Worm (Caenorhabditis elegans): ENCODE results near the gene T12D8.10.

The T12D8.10 gene

ce11 chrIII:13683275-13683674 is 41.1 kb upstream of the T12D8.10 start (continued):
- TF ChIP-seq lin-54 (GFP tag; optimal IDR thresholded peaks at IDR 0.05) (peak; percentile 7), athp-1 (tag; optimal IDR thresholded peaks at IDR 0.05) (no peak), ztf-3 (GFP tag; optimal IDR thresholded peaks at IDR 0.05) (no peak), aptf-2 (GFP tag; conservative IDR thresholded peaks at IDR 0.05) (no peak), xnd-1 (tag; optimal IDR thresholded peaks at IDR 0.05) (peak; percentile 54), K12H6.12 (tag; optimal IDR thresholded peaks at IDR 0.05) (no peak), madf-10 (tag; optimal IDR thresholded peaks at IDR 0.05) (no peak), F23B12.7 (tag; optimal IDR thresholded peaks at IDR 0.05; ENCODE audit: insufficient read depth) (no peak), nhr-179 (tag; optimal IDR thresholded peaks at IDR 0.05) (no peak), snpc-3.4 (tag; optimal IDR thresholded peaks at IDR 0.05) (peak; percentile 23), F33H1.4 (GFP tag; IDR thresholded peaks at IDR 0.05) (peak; percentile 54), nhr-90 (tag; optimal IDR thresholded peaks at IDR 0.05) (no peak), dpff-1 (tag; optimal IDR thresholded peaks at IDR 0.05) (no peak), rcor-1 (GFP tag; IDR thresholded peaks at IDR 0.05) (no peak), sdz-38 (tag; optimal IDR thresholded peaks at IDR 0.05) (no peak), egl-44 (GFP tag; IDR thresholded peaks at IDR 0.05) (no peak), snpc-1.1 (tag; optimal IDR thresholded peaks at IDR 0.05; ENCODE audit: insufficient read depth) (no peak), chd-7 (tag; optimal IDR thresholded peaks at IDR 0.05) (no peak), ceh-40 (GFP tag; IDR thresholded peaks at IDR 0.05) (no peak), D2030.7 (GFP tag; IDR thresholded peaks at IDR 0.05) (peak; percentile 57), F49E8.2 (tag; optimal IDR thresholded peaks at IDR 0.05; ENCODE audit: insufficient read depth) (no peak), efl-1 (GFP tag; optimal IDR thresholded peaks at IDR 0.05) (peak; percentile 84), fkh-3 (tag; optimal IDR thresholded peaks at IDR 0.05) (no peak), madf-6 (GFP tag; IDR thresholded peaks at IDR 0.05) (peak; percentile 74), egrh-3 (GFP tag; IDR thresholded peaks at IDR 0.05) (no peak), madf-8 (GFP tag; conservative IDR thresholded peaks at IDR 0.05) (peak; percentile 51; the same call in 1 of the 2 replicates), dpl-1 (GFP tag; optimal IDR thresholded peaks at IDR 0.05) (peak; percentile 60)

ce11 chrIII:13682019-13682418 is 39.9 kb upstream of the T12D8.10 start:
- no peak for TF ChIP-seq repo-1 (tag; optimal IDR thresholded peaks at IDR 0.05)
- no peak for TF ChIP-seq T07F8.4 (tag; optimal IDR thresholded peaks at IDR 0.05)
- TF ChIP-seq F10E7.11 (tag; optimal IDR thresholded peaks at IDR 0.05), result no peak

ce11 chrIII:13678761-13679495 is 36.8 kb upstream of the T12D8.10 start, which contains the start of gene sid-2:
TSS of gene sid-2 (plus strand) at chrIII:13679445.
- TF ChIP-seq nhr-80 (tag; optimal IDR thresholded peaks at IDR 0.05), result peak; percentile 41
- TF ChIP-seq ZK185.1 (tag; optimal IDR thresholded peaks at IDR 0.05; ENCODE audit: poor library complexity, severe bottlenecking), result no peak
- TF ChIP-seq egl-18 (GFP tag; IDR thresholded peaks at IDR 0.05), result no peak
- no peak for TF ChIP-seq B0261.1 (tag; optimal IDR thresholded peaks at IDR 0.05)

Measured in whole organism, young adult.